Fruit fly (Drosophila melanogaster) whole organism, embryonic: ENCODE data around the gene Brms1.

Experiments used
- CG10543 ChIP-seq: fragments of 200-800 bp; sonication (Bioruptor generic); optimal IDR thresholded peaks from 3 replicates; lab custom pipeline; 2017; ENCODE audit warnings: missing biosample characterization, mild to moderate bottlenecking, missing genetic modification characterization, moderate library complexity
- CG16815 ChIP-seq: fragments of 200-800 bp; sonication (Bioruptor generic); optimal IDR thresholded peaks from 3 replicates; lab custom pipeline; 2017; ENCODE audit warnings: missing biosample characterization, mild to moderate bottlenecking, missing genetic modification characterization
- CG31441 ChIP-seq: fragments of 200-800 bp; sonication (Bioruptor generic); IDR thresholded peaks from 2 replicates; pipeline ENCODE4 v1.3.6; 2022; ENCODE audit warnings: missing biosample characterization, missing genetic modification characterization
- CG3995 ChIP-seq: fragments of 200-800 bp; sonication (Bioruptor generic); optimal IDR thresholded peaks from 3 replicates; lab custom pipeline; 2016; ENCODE audit warnings: missing biosample characterization, missing genetic modification characterization
- CG4820 ChIP-seq: fragments of 200-800 bp; sonication (Bioruptor generic); optimal IDR thresholded peaks from 3 replicates; lab custom pipeline; 2016; ENCODE audit warnings: missing biosample characterization, missing genetic modification characterization
- Fer2 ChIP-seq: fragments of 200-800 bp; sonication (Bioruptor generic); optimal IDR thresholded peaks from 2 replicates; lab custom pipeline; 2018; ENCODE audit warnings: missing biosample characterization, mild to moderate bottlenecking, missing genetic modification characterization, moderate library complexity
- HmgD ChIP-seq: fragments of 200-800 bp; sonication (Bioruptor generic); optimal IDR thresholded peaks from 3 replicates; lab custom pipeline; 2016; ENCODE audit warnings: missing biosample characterization, missing genetic modification characterization
- Ravus ChIP-seq: fragments of 200-800 bp; sonication (Bioruptor generic); IDR thresholded peaks from 2 replicates; pipeline ENCODE4 v1.3.6; 2022; ENCODE audit warnings: missing biosample characterization, missing genetic modification characterization
- Sin3A ChIP-seq: fragments of >200 bp; optimal IDR thresholded peaks from 2 replicates; lab custom pipeline; 2018
- ewg ChIP-seq: fragments of 200-800 bp; sonication (Bioruptor generic); optimal IDR thresholded peaks from 3 replicates; lab custom pipeline; 2017; ENCODE audit warnings: mild to moderate bottlenecking, missing biosample characterization, missing genetic modification reagents, missing genetic modification characterization
- kah ChIP-seq: fragments of 200-800 bp; sonication (Bioruptor generic); optimal IDR thresholded peaks from 2 replicates; lab custom pipeline; 2018; ENCODE audit warnings: missing biosample characterization, mild to moderate bottlenecking, missing genetic modification characterization
- phol ChIP-seq: fragments of 200-800 bp; sonication (Bioruptor generic); optimal IDR thresholded peaks from 3 replicates; lab custom pipeline; 2018; ENCODE audit warnings: missing biosample characterization, mild to moderate bottlenecking, missing genetic modification characterization, moderate library complexity

DNA sequence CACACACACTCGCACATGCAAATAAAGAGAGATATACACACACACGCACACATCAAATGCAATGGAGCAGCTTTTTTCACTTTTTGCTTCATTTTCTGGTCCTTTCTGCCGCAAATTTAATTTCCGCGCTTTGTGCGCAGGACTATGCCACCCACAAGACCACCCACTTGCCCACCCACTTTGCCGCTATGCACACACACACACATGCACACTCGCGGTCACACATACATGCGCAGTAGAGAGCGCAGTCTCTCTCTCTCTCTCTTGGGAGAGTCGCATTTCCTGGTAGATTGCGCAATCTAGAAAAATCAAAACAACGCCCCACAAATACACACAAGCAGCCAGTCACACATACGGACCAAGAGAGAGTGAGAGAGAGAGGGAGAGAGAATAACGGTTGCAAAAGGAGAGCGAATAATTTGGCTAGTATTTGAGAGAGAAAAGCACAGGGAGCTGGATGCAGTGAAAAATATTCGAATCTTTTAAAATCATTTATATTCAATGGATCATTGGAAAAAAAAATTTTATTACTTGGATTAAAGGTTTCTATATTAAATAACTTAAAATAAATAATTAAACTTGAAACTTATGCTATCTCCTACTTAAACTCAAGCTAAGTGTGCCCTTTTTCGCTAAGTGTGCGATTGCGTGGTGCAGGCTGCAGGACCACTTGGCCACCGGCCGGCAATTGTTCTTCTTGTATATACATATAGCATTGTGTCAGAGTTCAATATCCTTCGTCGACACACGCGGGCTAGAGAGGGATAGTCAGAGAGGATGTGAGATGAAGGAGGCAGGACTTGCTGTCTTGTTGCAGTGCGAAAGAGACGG is 16.2 kb upstream of the Brms1 start:
- TF ChIP-seq kah (GFP tag; lab: Kevin White, UChicago): no peak
- peak; percentile 84 for TF ChIP-seq ewg (GFP tag; lab: Kevin White, UChicago)
- TF ChIP-seq phol (tag; lab: Kevin White, UChicago): peak; percentile 55
- TF ChIP-seq Fer2 (tag; lab: Kevin White, UChicago): no peak
- TF ChIP-seq CG4820: peak; percentile 35
- no peak for TF ChIP-seq CG10543
- TF ChIP-seq HmgD (GFP tag; lab: Kevin White, UChicago): no peak
- no peak for TF ChIP-seq Ravus
- no peak for TF ChIP-seq CG16815 (GFP tag; lab: Kevin White, UChicago)
- TF ChIP-seq CG3995 (GFP tag; lab: Kevin White, UChicago): no peak
- TF ChIP-seq Sin3A (lab: Kevin White, UChicago): no peak
- TF ChIP-seq CG31441 (GFP tag; lab: Robert Waterston, UW): peak; percentile 81
